Fruit fly (Drosophila melanogaster): Measurements from ENCODE around the gene CG33552.

Gene CG33552

dm6 chr2L:16656692-16657109 lies 25.6 kb upstream of the CG33552 start (continued):
- TF ChIP-seq CG11762 (GFP tag; optimal IDR thresholded peaks at IDR 0.05; ENCODE audit: insufficient read depth) (no peak), cyc (GFP tag; optimal IDR thresholded peaks at IDR 0.05) (peak; percentile 55), Met (GFP tag; optimal IDR thresholded peaks at IDR 0.05) (peak; percentile 66), Gug (GFP tag; IDR thresholded peaks at IDR 0.05) (no peak), CG3032 (tag; optimal IDR thresholded peaks at IDR 0.05) (peak; percentile 49), CG11902 (GFP tag; optimal IDR thresholded peaks at IDR 0.05) (no peak), Eip75B (GFP tag; optimal IDR thresholded peaks at IDR 0.05) (no peak), svp (GFP tag) (peak; percentile 88), Ets96B (tag; optimal IDR thresholded peaks at IDR 0.05) (peak; percentile 48), CG34406 (GFP tag; optimal IDR thresholded peaks at IDR 0.05) (peak; percentile 51), salr (GFP tag; optimal IDR thresholded peaks at IDR 0.05) (no peak), topi (GFP tag; optimal IDR thresholded peaks at IDR 0.05) (peak; percentile 67), vri (GFP tag; optimal IDR thresholded peaks at IDR 0.05) (no peak), dsx (GFP tag; optimal IDR thresholded peaks at IDR 0.05; ENCODE audit: poor library complexity, severe bottlenecking) (peak; percentile 61), achi (GFP tag; optimal IDR thresholded peaks at IDR 0.05) (peak; percentile 23), lz (GFP tag; optimal IDR thresholded peaks at IDR 0.05) (peak; percentile 63), CG4318 (GFP tag; optimal IDR thresholded peaks at IDR 0.05) (no peak), Hr39 (GFP tag; optimal IDR thresholded peaks at IDR 0.05) (peak; percentile 51), Ets21C (GFP tag; optimal IDR thresholded peaks at IDR 0.05) (peak; percentile 28), CG9139 (GFP tag; optimal IDR thresholded peaks at IDR 0.05) (no peak), acj6 (GFP tag; optimal IDR thresholded peaks at IDR 0.05) (no peak), CG8319 (GFP tag; optimal IDR thresholded peaks at IDR 0.05) (no peak), fkh (GFP tag; optimal IDR thresholded peaks at IDR 0.05) (no peak)

dm6 chr2L:16657467-16657866 lies 24.8 kb upstream of the CG33552 start:
- TF ChIP-seq achi (GFP tag; optimal IDR thresholded peaks at IDR 0.05) = no peak
- TF ChIP-seq esn (GFP tag; optimal IDR thresholded peaks at IDR 0.05) = no peak
- no peak for TF ChIP-seq CG4318 (GFP tag; optimal IDR thresholded peaks at IDR 0.05)
- TF ChIP-seq lz (GFP tag; optimal IDR thresholded peaks at IDR 0.05) = no peak
- TF ChIP-seq spab (GFP tag; optimal IDR thresholded peaks at IDR 0.05) = no peak
- TF ChIP-seq Ets21C (GFP tag; optimal IDR thresholded peaks at IDR 0.05) = no peak
- TF ChIP-seq CG6163 (GFP tag; IDR thresholded peaks at IDR 0.05) = no peak
- TF ChIP-seq cyc (GFP tag; optimal IDR thresholded peaks at IDR 0.05) = no peak
- no peak for TF ChIP-seq CG10669 (GFP tag; optimal IDR thresholded peaks at IDR 0.05)
- TF ChIP-seq fd59A (GFP tag; optimal IDR thresholded peaks at IDR 0.05) = no peak
- TF ChIP-seq CG6792 (GFP tag; optimal IDR thresholded peaks at IDR 0.05) = no peak
- no peak for TF ChIP-seq CG6854 (GFP tag; optimal IDR thresholded peaks at IDR 0.05)
- no peak for TF ChIP-seq CG3032 (tag; optimal IDR thresholded peaks at IDR 0.05)
- no peak for TF ChIP-seq vri (GFP tag; optimal IDR thresholded peaks at IDR 0.05)
- no peak for TF ChIP-seq Met (GFP tag; optimal IDR thresholded peaks at IDR 0.05)
- TF ChIP-seq dac (GFP tag; optimal IDR thresholded peaks at IDR 0.05) = no peak
- no peak for TF ChIP-seq topi (GFP tag; optimal IDR thresholded peaks at IDR 0.05)

- TF ChIP-seq CG31627 (GFP tag; optimal IDR thresholded peaks at IDR 0.05) (no peak), CG34406 (GFP tag; optimal IDR thresholded peaks at IDR 0.05) (no peak), vri (GFP tag; optimal IDR thresholded peaks at IDR 0.05) (no peak), fd59A (GFP tag; optimal IDR thresholded peaks at IDR 0.05) (no peak), ss (GFP tag; optimal IDR thresholded peaks at IDR 0.05) (no peak), eg (GFP tag; IDR thresholded peaks at IDR 0.05) (peak; percentile 74), CG15336 (GFP tag; IDR thresholded peaks at IDR 0.05) (peak; percentile 67), CG8632 (GFP tag; optimal IDR thresholded peaks at IDR 0.05) (no peak), Ets21C (GFP tag; optimal IDR thresholded peaks at IDR 0.05) (no peak), Eip78C (GFP tag) (peak; percentile 50), pdm3 (GFP tag; optimal IDR thresholded peaks at IDR 0.05) (peak; percentile 17), spab (GFP tag; optimal IDR thresholded peaks at IDR 0.05) (peak; percentile 33), topi (GFP tag; optimal IDR thresholded peaks at IDR 0.05) (no peak), Eip75B (GFP tag; optimal IDR thresholded peaks at IDR 0.05) (peak; percentile 38), CG6808 (GFP tag; optimal IDR thresholded peaks at IDR 0.05) (peak; percentile 28), CG11294 (GFP tag; IDR thresholded peaks at IDR 0.05) (peak; percentile 52; the same call in 1 of the 2 replicates), Hr39 (GFP tag; optimal IDR thresholded peaks at IDR 0.05) (no peak), CG9139 (GFP tag; optimal IDR thresholded peaks at IDR 0.05) (no peak), Smox (GFP tag; optimal IDR thresholded peaks at IDR 0.05) (no peak), CG10669 (GFP tag; optimal IDR thresholded peaks at IDR 0.05) (peak; percentile 36), Met (GFP tag; optimal IDR thresholded peaks at IDR 0.05) (no peak), CG3919 (GFP tag; optimal IDR thresholded peaks at IDR 0.05) (peak; percentile 33), CG6163 (GFP tag; IDR thresholded peaks at IDR 0.05) (peak; percentile 59; the same call in 1 of the 3 replicates), CG6276 (GFP tag; optimal IDR thresholded peaks at IDR 0.05) (no peak), CG10631 (GFP tag; optimal IDR thresholded peaks at IDR 0.05) (peak; percentile 9), CG8319 (GFP tag; optimal IDR thresholded peaks at IDR 0.05) (no peak), CG32006 (GFP tag; optimal IDR thresholded peaks at IDR 0.05) (peak; percentile 57), lz (GFP tag; optimal IDR thresholded peaks at IDR 0.05) (no peak), fd85E (GFP tag; optimal IDR thresholded peaks at IDR 0.05) (no peak)
These were observed 10.0 kb upstream of the CG33552 start for dm6 chr2L:16672290-16672689.

Data from whole organism, prepupa.